Fruit fly (Drosophila melanogaster): ENCODE data around the gene sfl.

Gene sfl

dm6 chr3L:6516901-6517300, 21.4 kb downstream of the sfl start (continued):
- no peak for TF ChIP-seq tna (GFP tag; IDR thresholded peaks at IDR 0.05; ENCODE audit: partially characterized antibody)
- no peak for TF ChIP-seq HLH4C (GFP tag; IDR thresholded peaks at IDR 0.05; ENCODE audit: partially characterized antibody)
- no peak for TF ChIP-seq Hsf (GFP tag; optimal IDR thresholded peaks at IDR 0.05)
- no peak for TF ChIP-seq CG7271 (tag; optimal IDR thresholded peaks at IDR 0.05)
- TF ChIP-seq CG2678 (tag; optimal IDR thresholded peaks at IDR 0.05): peak; percentile 42
- no peak for TF ChIP-seq CG8924 (tag; optimal IDR thresholded peaks at IDR 0.05)
- no peak for TF ChIP-seq Sox100B (GFP tag; optimal IDR thresholded peaks at IDR 0.05)
- no peak for TF ChIP-seq CG9932 (GFP tag; IDR thresholded peaks at IDR 0.05)
- peak; percentile 30 for TF ChIP-seq CG7556 (GFP tag; optimal IDR thresholded peaks at IDR 0.05)
- no peak for TF ChIP-seq Elba2 (GFP tag; optimal IDR thresholded peaks at IDR 0.05)
- no peak for TF ChIP-seq zen (tag; optimal IDR thresholded peaks at IDR 0.05)
- TF ChIP-seq CHES-1-like (GFP tag; optimal IDR thresholded peaks at IDR 0.05): no peak
- TF ChIP-seq HLHmδ (GFP tag; optimal IDR thresholded peaks at IDR 0.05): no peak
- peak; percentile 13 for TF ChIP-seq sd (tag; optimal IDR thresholded peaks at IDR 0.05)
- TF ChIP-seq az2 (GFP tag; optimal IDR thresholded peaks at IDR 0.05): no peak
- TF ChIP-seq kay (GFP tag; optimal IDR thresholded peaks at IDR 0.05): no peak
- TF ChIP-seq sob (GFP tag; IDR thresholded peaks at IDR 0.05): 0 out of 2 replicates have a peak, but pooled peaks have one; percentile 13
- no peak for TF ChIP-seq CG18619 (GFP tag; optimal IDR thresholded peaks at IDR 0.05)
- no peak for TF ChIP-seq aop (GFP tag; IDR thresholded peaks at IDR 0.05)
- no peak for TF ChIP-seq Stat92E (GFP tag; optimal IDR thresholded peaks at IDR 0.05)
- TF ChIP-seq cato (GFP tag; optimal IDR thresholded peaks at IDR 0.05; ENCODE audit: borderline replicate concordance): no peak
- TF ChIP-seq CG10147 (GFP tag; optimal IDR thresholded peaks at IDR 0.05): no peak
- TF ChIP-seq CG2116 (GFP tag; optimal IDR thresholded peaks at IDR 0.05): no peak
- no peak for TF ChIP-seq CG12391 (tag; optimal IDR thresholded peaks at IDR 0.05)
- TF ChIP-seq CG12104 (GFP tag; optimal IDR thresholded peaks at IDR 0.05): no peak
- TF ChIP-seq Bgb (GFP tag; IDR thresholded peaks at IDR 0.05; ENCODE audit: partially characterized antibody): no peak
- no peak for TF ChIP-seq gcm2 (GFP tag; optimal IDR thresholded peaks at IDR 0.05)
- TF ChIP-seq Dek (tag; optimal IDR thresholded peaks at IDR 0.05): no peak
- TF ChIP-seq CG4820 (GFP tag; optimal IDR thresholded peaks at IDR 0.05): no peak
- no peak for TF ChIP-seq H15 (GFP tag; IDR thresholded peaks at IDR 0.05)
- no peak for TF ChIP-seq CG12659 (GFP tag; optimal IDR thresholded peaks at IDR 0.05)
- TF ChIP-seq hb (GFP tag; IDR thresholded peaks at IDR 0.05; ENCODE audit: partially characterized antibody): no peak
- 0 out of 2 replicates have a peak, but pooled peaks have one; percentile 28 for TF ChIP-seq slbo (GFP tag; IDR thresholded peaks at IDR 0.05)
- no peak for TF ChIP-seq sna (GFP tag; IDR thresholded peaks at IDR 0.05; ENCODE audit: partially characterized antibody)
- TF ChIP-seq CG6791 (GFP tag; IDR thresholded peaks at IDR 0.05; ENCODE audit: partially characterized antibody): no peak
- TF ChIP-seq salm (tag; optimal IDR thresholded peaks at IDR 0.05): no peak
- TF ChIP-seq dmrt99B (tag; optimal IDR thresholded peaks at IDR 0.05): peak; percentile 16
- no peak for TF ChIP-seq trh (GFP tag; optimal IDR thresholded peaks at IDR 0.05)
- no peak for TF ChIP-seq CG11723 (GFP tag; optimal IDR thresholded peaks at IDR 0.05)
- no peak for TF ChIP-seq dimm (GFP tag; IDR thresholded peaks at IDR 0.05)
- no peak for TF ChIP-seq emc (GFP tag; optimal IDR thresholded peaks at IDR 0.05)
- TF ChIP-seq NK7.1 (GFP tag; optimal IDR thresholded peaks at IDR 0.05): no peak
- TF ChIP-seq ewg (GFP tag; optimal IDR thresholded peaks at IDR 0.05): no peak
- no peak for TF ChIP-seq crp (GFP tag; optimal IDR thresholded peaks at IDR 0.05)
- TF ChIP-seq Dfd (GFP tag; optimal IDR thresholded peaks at IDR 0.05): no peak
- TF ChIP-seq klu (GFP tag; IDR thresholded peaks at IDR 0.05): no peak
- no peak for TF ChIP-seq lov (optimal IDR thresholded peaks at IDR 0.05)
- no peak for TF ChIP-seq lov (GFP tag; IDR thresholded peaks at IDR 0.05)
- no peak for TF ChIP-seq C15 (GFP tag; IDR thresholded peaks at IDR 0.05)
- no peak for TF ChIP-seq Spps (tag; optimal IDR thresholded peaks at IDR 0.05)
- TF ChIP-seq CG7987 (GFP tag; optimal IDR thresholded peaks at IDR 0.05): no peak
